Fruit fly (Drosophila melanogaster): ENCODE measurements around the gene Lsp1beta.

The Lsp1beta gene

DNA sequence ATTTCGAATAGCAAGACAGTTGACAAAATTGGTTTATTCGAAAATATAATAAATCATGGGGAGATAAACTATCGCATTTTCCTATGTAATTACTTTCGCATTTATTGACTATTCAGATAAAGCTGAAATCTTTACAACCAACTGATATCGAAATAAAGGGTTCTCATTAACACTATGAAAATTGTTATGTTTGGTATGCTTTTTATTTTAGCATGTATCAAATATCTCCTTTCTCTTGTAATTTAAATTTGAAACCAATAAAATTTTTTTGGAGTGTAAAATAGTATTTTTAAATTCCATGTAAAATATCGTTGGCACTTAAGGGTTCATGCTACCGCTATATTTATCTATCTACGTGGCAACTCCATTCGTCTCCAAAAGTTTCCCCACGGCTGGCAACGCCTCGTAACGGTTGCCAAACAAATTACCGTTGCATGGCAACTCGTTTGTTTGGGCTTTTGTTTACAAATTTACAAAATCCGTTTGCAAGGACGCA lies 43.2 kb upstream of the Lsp1beta start, which contains the start of gene CG13949 (continued):
- TF ChIP-seq yki (optimal IDR thresholded peaks at IDR 0.05) (no peak), TFAM (GFP tag; optimal IDR thresholded peaks at IDR 0.05) (no peak), Dref (GFP tag; IDR thresholded peaks at IDR 0.05) (peak; percentile 39; the same call in 1 of the 2 replicates), bigmax (GFP tag; optimal IDR thresholded peaks at IDR 0.05) (no peak), ttk (GFP tag; IDR thresholded peaks at IDR 0.05) (peak; percentile 80), CG15514 (GFP tag; optimal IDR thresholded peaks at IDR 0.05) (peak; percentile 70), Jarid2 (GFP tag; optimal IDR thresholded peaks at IDR 0.05) (peak; percentile 22), CG12769 (tag; optimal IDR thresholded peaks at IDR 0.05) (peak; percentile 38), CG1647 (GFP tag; optimal IDR thresholded peaks at IDR 0.05) (no peak), CG8089 (GFP tag; optimal IDR thresholded peaks at IDR 0.05) (no peak), Asciz (GFP tag; optimal IDR thresholded peaks at IDR 0.05) (peak; percentile 32), Fer1 (GFP tag; optimal IDR thresholded peaks at IDR 0.05) (peak; percentile 55), CG8290 (GFP tag; optimal IDR thresholded peaks at IDR 0.05) (peak; percentile 49), CG8290 (tag; optimal IDR thresholded peaks at IDR 0.05) (peak in 1 of 2 experiments; percentile 80), repo (GFP tag; optimal IDR thresholded peaks at IDR 0.05) (no peak), Hmx (GFP tag; optimal IDR thresholded peaks at IDR 0.05) (peak; percentile 32), Bdp1 (GFP tag; optimal IDR thresholded peaks at IDR 0.05) (peak; percentile 31), E2f1 (GFP tag; IDR thresholded peaks at IDR 0.05) (peak; percentile 75), sob (GFP tag; IDR thresholded peaks at IDR 0.05) (peak; percentile 85), CG6765 (GFP tag; optimal IDR thresholded peaks at IDR 0.05) (peak; percentile 12), CG34224 (GFP tag; IDR thresholded peaks at IDR 0.05; ENCODE audit: partially characterized antibody) (0 out of 3 replicates have a peak, but pooled peaks have one; percentile 47), chinmo (GFP tag; IDR thresholded peaks at IDR 0.05; ENCODE audit: partially characterized antibody) (no peak), CG5180 (GFP tag; optimal IDR thresholded peaks at IDR 0.05) (peak; percentile 12), CG14860 (GFP tag; IDR thresholded peaks at IDR 0.05; ENCODE audit: partially characterized antibody) (no peak), dm (GFP tag; optimal IDR thresholded peaks at IDR 0.05) (peak; percentile 25), cad (GFP tag; optimal IDR thresholded peaks at IDR 0.05) (no peak), CG10366 (GFP tag; IDR thresholded peaks at IDR 0.05) (peak; percentile 79), cato (GFP tag; optimal IDR thresholded peaks at IDR 0.05; ENCODE audit: borderline replicate concordance) (no peak), Tbp (GFP tag; optimal IDR thresholded peaks at IDR 0.05) (no peak), D19B (GFP tag; optimal IDR thresholded peaks at IDR 0.05) (no peak), CG11696 (GFP tag; IDR thresholded peaks at IDR 0.05) (0 out of 2 replicates have a peak, but pooled peaks have one; percentile 57), ham (GFP tag; IDR thresholded peaks at IDR 0.05) (no peak), CG7963 (GFP tag; IDR thresholded peaks at IDR 0.05; ENCODE audit: partially characterized antibody) (no peak), crc (GFP tag; optimal IDR thresholded peaks at IDR 0.05) (no peak), kah (GFP tag; optimal IDR thresholded peaks at IDR 0.05) (peak; percentile 1), Atf6 (GFP tag; IDR thresholded peaks at IDR 0.05) (peak; percentile 67; the same call in 1 of the 2 replicates), vnd (GFP tag; IDR thresholded peaks at IDR 0.05; ENCODE audit: partially characterized antibody) (no peak), Dfd (GFP tag; optimal IDR thresholded peaks at IDR 0.05) (no peak), otp (GFP tag; IDR thresholded peaks at IDR 0.05) (no peak), Chrac-16 (GFP tag; optimal IDR thresholded peaks at IDR 0.05) (peak; percentile 59), emc (GFP tag; optimal IDR thresholded peaks at IDR 0.05) (no peak), CG16815 (GFP tag; optimal IDR thresholded peaks at IDR 0.05) (no peak), CG33213 (GFP tag; optimal IDR thresholded peaks at IDR 0.05) (peak; percentile 71), CG10274 (GFP tag; optimal IDR thresholded peaks at IDR 0.05) (no peak), rib (GFP tag; IDR thresholded peaks at IDR 0.05) (peak; percentile 80), CG2129 (GFP tag; IDR thresholded peaks at IDR 0.05; ENCODE audit: partially characterized antibody) (peak; percentile 26; the same call in 1 of the 2 replicates), Doc2 (GFP tag; IDR thresholded peaks at IDR 0.05) (no peak), trh (GFP tag; optimal IDR thresholded peaks at IDR 0.05) (no peak), Hmr (GFP tag; optimal IDR thresholded peaks at IDR 0.05) (peak; percentile 94), CG15073 (GFP tag; optimal IDR thresholded peaks at IDR 0.05) (no peak), Ets65A (GFP tag) (peak; percentile 89), slbo (GFP tag; IDR thresholded peaks at IDR 0.05) (peak; percentile 79)

All from whole organism, embryonic.